Fruit fly (Drosophila melanogaster): Measurements from ENCODE around the gene Stt3A.

The Stt3A gene

dm6 chrX:21074329-21074708 lies 20.6 kb upstream of the Stt3A start (continued):
- no peak for TF ChIP-seq CG18011 (GFP tag; optimal IDR thresholded peaks at IDR 0.05)
- TF ChIP-seq CG2712 (tag; optimal IDR thresholded peaks at IDR 0.05) = peak; percentile 6
- no peak for TF ChIP-seq eyg (GFP tag; optimal IDR thresholded peaks at IDR 0.05)
- TF ChIP-seq CG11398 (GFP tag; optimal IDR thresholded peaks at IDR 0.05) = no peak
- TF ChIP-seq zfh2 (GFP tag; optimal IDR thresholded peaks at IDR 0.05) = peak; percentile 11
- TF ChIP-seq Med (GFP tag) = peak; percentile 83
- TF ChIP-seq maf-S (GFP tag; optimal IDR thresholded peaks at IDR 0.05) = no peak
- TF ChIP-seq CG11504 (tag; optimal IDR thresholded peaks at IDR 0.05) = peak; percentile 18
- 0 out of 2 replicates have a peak, but pooled peaks have one; percentile 30 for TF ChIP-seq lmd (GFP tag; IDR thresholded peaks at IDR 0.05)
- TF ChIP-seq CG32532 (GFP tag; IDR thresholded peaks at IDR 0.05) = 0 out of 2 replicates have a peak, but pooled peaks have one; percentile 13
- TF ChIP-seq CG15601 (tag; optimal IDR thresholded peaks at IDR 0.05) = no peak
- TF ChIP-seq HmgD (GFP tag; optimal IDR thresholded peaks at IDR 0.05) = no peak
- peak; percentile 0 for TF ChIP-seq lilli (GFP tag; optimal IDR thresholded peaks at IDR 0.05)
- no peak for TF ChIP-seq CG9727 (GFP tag; optimal IDR thresholded peaks at IDR 0.05)
- TF ChIP-seq CG11456 (GFP tag; IDR thresholded peaks at IDR 0.05) = no peak
- no peak for TF ChIP-seq CG10979 (tag; optimal IDR thresholded peaks at IDR 0.05)
- TF ChIP-seq TFAM (GFP tag; optimal IDR thresholded peaks at IDR 0.05) = no peak

dm6 chrX:21073641-21074328 lies 20.0 kb upstream of the Stt3A start:
- TF ChIP-seq bab2 (GFP tag; optimal IDR thresholded peaks at IDR 0.05) (no peak), bsh (GFP tag; optimal IDR thresholded peaks at IDR 0.05) (peak in 1 of 2 experiments; percentile 2), Drgx (GFP tag; IDR thresholded peaks at IDR 0.05) (peak; percentile 12; the same call in 1 of the 2 replicates)

dm6 chrX:21072953-21073352 lies 19.2 kb upstream of the Stt3A start:
- TF ChIP-seq gt (GFP tag; IDR thresholded peaks at IDR 0.05) (no peak), trh (GFP tag; optimal IDR thresholded peaks at IDR 0.05) (no peak), CG12744 (GFP tag; optimal IDR thresholded peaks at IDR 0.05) (no peak), pita (GFP tag; optimal IDR thresholded peaks at IDR 0.05) (no peak), slp2 (GFP tag; optimal IDR thresholded peaks at IDR 0.05) (no peak), disco-r (GFP tag; optimal IDR thresholded peaks at IDR 0.05) (no peak), Med (GFP tag) (peak; percentile 68), sr (GFP tag; IDR thresholded peaks at IDR 0.05) (no peak), CG11560 (tag; IDR thresholded peaks at IDR 0.05) (no peak), unpg (GFP tag; optimal IDR thresholded peaks at IDR 0.05) (peak; percentile 3), slou (GFP tag; optimal IDR thresholded peaks at IDR 0.05) (no peak), CG7839 (tag; optimal IDR thresholded peaks at IDR 0.05) (peak; percentile 34), CG3838 (GFP tag; optimal IDR thresholded peaks at IDR 0.05) (no peak), CG11085 (GFP tag; IDR thresholded peaks at IDR 0.05) (no peak), CG16815 (GFP tag; optimal IDR thresholded peaks at IDR 0.05) (no peak), CG6854 (GFP tag; optimal IDR thresholded peaks at IDR 0.05) (no peak), CkIIα-i1 (GFP tag; IDR thresholded peaks at IDR 0.05) (no peak), hkb (optimal IDR thresholded peaks at IDR 0.05) (no peak), hkb (GFP tag; IDR thresholded peaks at IDR 0.05) (no peak), her (GFP tag; optimal IDR thresholded peaks at IDR 0.05) (no peak), gcm2 (GFP tag; optimal IDR thresholded peaks at IDR 0.05) (no peak), Oli (tag; optimal IDR thresholded peaks at IDR 0.05) (peak; percentile 18), E2f1 (GFP tag; IDR thresholded peaks at IDR 0.05) (no peak), zf30C (GFP tag; optimal IDR thresholded peaks at IDR 0.05) (peak; percentile 17), D19A (tag; optimal IDR thresholded peaks at IDR 0.05) (peak; percentile 11), CG9727 (GFP tag; optimal IDR thresholded peaks at IDR 0.05) (no peak), CG5180 (GFP tag; optimal IDR thresholded peaks at IDR 0.05) (no peak), Hr51 (GFP tag; optimal IDR thresholded peaks at IDR 0.05) (peak in 1 of 2 experiments; percentile 19), CG12659 (GFP tag; optimal IDR thresholded peaks at IDR 0.05) (no peak), Blimp-1 (GFP tag; optimal IDR thresholded peaks at IDR 0.05) (peak; percentile 9)
